Worm (Caenorhabditis elegans) whole organism, L4 larva: ENCODE measurements around the gene Y73B6BL.23.

ENCODE experiments used
- F26F4.8 ChIP-seq: fragments of 200-800 bp; sonication (Bioruptor generic); conservative IDR thresholded peaks from 2 replicates; pipeline ENCODE4 v1.3.6; 2022; ENCODE audit warnings: missing genetic modification characterization, missing compliant biosample characterization
- F49E8.2 ChIP-seq: sonication (generic microtip); optimal IDR thresholded peaks from 2 replicates; lab custom pipeline; 2016; ENCODE audit warnings: missing compliant biosample characterization, mild to moderate bottlenecking, missing genetic modification characterization, borderline replicate concordance
- R02D3.7 ChIP-seq: fragments of 150-350 bp; sonication (generic microtip); optimal IDR thresholded peaks from 3 replicates; lab custom pipeline; 2014; ENCODE audit warnings: missing biosample characterization, missing genetic modification characterization
- T20F7.1 ChIP-seq: fragments of 200-800 bp; sonication (Bioruptor generic); optimal IDR thresholded peaks from 2 replicates; lab custom pipeline; 2018; ENCODE audit warnings: mild to moderate bottlenecking, missing genetic modification characterization, missing compliant biosample characterization
- Y105C5A.15 ChIP-seq: fragments of 200-800 bp; sonication (Bioruptor generic); IDR thresholded peaks from 2 replicates; pipeline ENCODE4 v1.3.6; 2022; ENCODE audit warnings: missing genetic modification characterization, missing compliant biosample characterization
- Y48G9A.11 ChIP-seq: fragments of 200-800 bp; sonication (Bioruptor generic); IDR thresholded peaks from 2 replicates; pipeline ENCODE4 v1.3.6; 2022; ENCODE audit warnings: missing genetic modification reagents, missing genetic modification characterization, missing compliant biosample characterization
- aha-1 ChIP-seq: fragments of 150-350 bp; peaks from one replicate; lab custom pipeline; 2014; ENCODE audit warnings: missing biosample characterization, missing genetic modification characterization
- aly-2 ChIP-seq: sonication (generic microtip); optimal IDR thresholded peaks from 2 replicates; lab custom pipeline; 2018; ENCODE audit warnings: missing biosample characterization, missing genetic modification characterization
- arid-1 ChIP-seq: fragments of 200-800 bp; sonication (Bioruptor generic); conservative IDR thresholded peaks from 2 replicates; pipeline ENCODE4 v1.3.6; 2022; ENCODE audit warnings: missing genetic modification reagents, missing genetic modification characterization, missing compliant biosample characterization
- ceh-28 ChIP-seq: fragments of 150-350 bp; optimal IDR thresholded peaks from 2 replicates; lab custom pipeline; 2014; ENCODE audit warnings: missing biosample characterization, missing genetic modification reagents, missing genetic modification characterization
- ceh-44 ChIP-seq: fragments of 200-800 bp; sonication (Bioruptor generic); IDR thresholded peaks from 2 replicates; pipeline ENCODE4 v1.3.6; 2022; ENCODE audit warnings: missing genetic modification reagents, missing genetic modification characterization, missing compliant biosample characterization
- daf-8 ChIP-seq: fragments of 200-800 bp; sonication (Bioruptor generic); IDR thresholded peaks from 2 replicates; pipeline ENCODE4 v1.3.6; 2022; ENCODE audit warnings: missing genetic modification characterization, missing compliant biosample characterization
- dmd-9 ChIP-seq: fragments of 200-800 bp; sonication (Bioruptor generic); IDR thresholded peaks from 2 replicates; pipeline ENCODE4 v1.3.6; 2022; ENCODE audit warnings: missing genetic modification reagents, missing genetic modification characterization, missing compliant biosample characterization
- dpl-1 ChIP-seq: fragments of 150-350 bp; optimal IDR thresholded peaks from 2 replicates; lab custom pipeline; 2014; ENCODE audit warnings: missing biosample characterization, missing genetic modification reagents, missing genetic modification characterization
- egl-43 ChIP-seq: fragments of 200-800 bp; sonication (Bioruptor generic); IDR thresholded peaks from 2 replicates; pipeline ENCODE4 v1.3.6; 2022; ENCODE audit warnings: missing genetic modification reagents, missing genetic modification characterization, missing compliant biosample characterization
- hlh-11 ChIP-seq: fragments of 200-800 bp; sonication (Bioruptor generic); optimal IDR thresholded peaks from 2 replicates; lab custom pipeline; 2018; ENCODE audit warnings: mild to moderate bottlenecking, missing genetic modification characterization, missing compliant biosample characterization
- lin-1 ChIP-seq: fragments of 200-800 bp; sonication (Bioruptor generic); IDR thresholded peaks from 2 replicates; pipeline ENCODE4 v1.3.6; 2022; ENCODE audit warnings: missing genetic modification reagents, missing genetic modification characterization, missing compliant biosample characterization
- lin-38 ChIP-seq: fragments of 200-800 bp; sonication (Bioruptor generic); IDR thresholded peaks from 2 replicates; pipeline ENCODE4 v1.3.6; 2022; ENCODE audit warnings: missing genetic modification reagents, missing genetic modification characterization, missing compliant biosample characterization
- lin-39 ChIP-seq: fragments of 150-350 bp; optimal IDR thresholded peaks from 2 replicates; lab custom pipeline; 2014; ENCODE audit warnings: missing biosample characterization, missing genetic modification reagents, missing genetic modification characterization
- madf-5 ChIP-seq, 2 experiments: fragments of 200-800 bp; sonication (Bioruptor generic); IDR thresholded peaks; 2 replicates each; pipeline ENCODE4 v1.3.6; 2022; ENCODE audit warnings: missing compliant biosample characterization in 2 of 2, missing genetic modification characterization in 2 of 2
- madf-9 ChIP-seq: fragments of 200-800 bp; sonication (Bioruptor generic); conservative IDR thresholded peaks from 2 replicates; pipeline ENCODE4 v1.3.6; 2022; ENCODE audit warnings: missing genetic modification reagents, missing genetic modification characterization, missing compliant biosample characterization
- mdl-1 ChIP-seq, 2 experiments: fragments of 150-350 bp in 1 of 2; sonication (generic microtip) in 1 of 2; optimal IDR thresholded peaks; 2 replicates each; lab custom pipeline; 2014 to 2017; ENCODE audit warnings: missing biosample characterization in 2 of 2, missing genetic modification characterization in 2 of 2
- nhr-10 ChIP-seq: fragments of 150-350 bp; optimal IDR thresholded peaks from 2 replicates; lab custom pipeline; 2014; ENCODE audit warnings: missing biosample characterization, missing genetic modification characterization
- nhr-48 ChIP-seq: sonication (generic microtip); optimal IDR thresholded peaks from 2 replicates; lab custom pipeline; 2016; ENCODE audit warnings: mild to moderate bottlenecking, missing genetic modification characterization, missing compliant biosample characterization
- set-16 ChIP-seq: fragments of 200-800 bp; sonication (Bioruptor generic); IDR thresholded peaks from 2 replicates; pipeline ENCODE4 v1.3.6; 2022; ENCODE audit warnings: missing genetic modification reagents, missing genetic modification characterization, missing compliant biosample characterization
- snpc-1.2 ChIP-seq: fragments of 200-800 bp; sonication (Bioruptor generic); IDR thresholded peaks from 2 replicates; pipeline ENCODE4 v1.3.6; 2022; ENCODE audit warnings: missing genetic modification reagents, missing genetic modification characterization, missing compliant biosample characterization
- spr-3 ChIP-seq: fragments of 200-800 bp; sonication (Bioruptor generic); optimal IDR thresholded peaks from 2 replicates; lab custom pipeline; 2018; ENCODE audit warnings: mild to moderate bottlenecking, missing genetic modification characterization, missing compliant biosample characterization
- tra-1 ChIP-seq: fragments of 200-800 bp; sonication (Bioruptor generic); IDR thresholded peaks from 2 replicates; pipeline ENCODE4 v1.3.6; 2022; ENCODE audit warnings: missing genetic modification reagents, missing genetic modification characterization, missing compliant biosample characterization
- unc-130 ChIP-seq: sonication (generic microtip); optimal IDR thresholded peaks from 2 replicates; lab custom pipeline; 2016; ENCODE audit warnings: missing genetic modification reagents, missing genetic modification characterization, missing compliant biosample characterization
- zfp-2 ChIP-seq: sonication (generic microtip); optimal IDR thresholded peaks from 2 replicates; lab custom pipeline; 2016; ENCODE audit warnings: mild to moderate bottlenecking, missing genetic modification characterization, missing compliant biosample characterization
- zip-11 ChIP-seq: fragments of 200-800 bp; sonication (Bioruptor generic); IDR thresholded peaks from 2 replicates; pipeline ENCODE4 v1.3.6; 2022; ENCODE audit warnings: missing genetic modification characterization, missing compliant biosample characterization
- zip-2 ChIP-seq: fragments of 150-350 bp; optimal IDR thresholded peaks from 2 replicates; lab custom pipeline; 2014; ENCODE audit warnings: missing biosample characterization, missing genetic modification characterization

The Y73B6BL.23 gene

DNA sequence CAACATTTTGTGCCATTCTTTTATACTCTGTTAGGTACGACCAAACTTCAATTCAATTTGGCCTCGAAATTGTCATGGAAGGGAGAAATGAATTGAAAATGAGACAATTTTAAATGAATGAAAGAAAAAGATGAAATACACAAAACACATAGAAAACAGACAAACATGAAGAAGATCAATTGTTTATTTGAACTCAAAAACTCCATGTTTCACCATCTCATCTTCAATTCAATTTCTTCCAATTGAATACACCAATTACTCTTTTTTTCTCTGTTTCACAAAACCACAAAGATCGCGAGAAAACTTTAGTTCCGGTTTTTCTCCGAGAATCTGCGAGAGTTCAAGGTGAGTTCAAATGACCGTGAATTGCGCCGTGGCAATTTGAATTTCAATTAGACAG is 8.3 kb upstream of the Y73B6BL.23 start:
- TF ChIP-seq unc-130 (GFP tag; lab: Kevin White, UChicago) (no peak), ceh-44 (no peak), zip-2 (no peak), tra-1 (GFP tag; lab: Robert Waterston, UW) (no peak), hlh-11 (tag; lab: Kevin White, UChicago) (no peak), nhr-48 (tag; lab: Kevin White, UChicago) (no peak), ceh-28 (tag; lab: Kevin White, UChicago) (no peak), nhr-10 (tag; lab: Kevin White, UChicago) (no peak)

DNA sequence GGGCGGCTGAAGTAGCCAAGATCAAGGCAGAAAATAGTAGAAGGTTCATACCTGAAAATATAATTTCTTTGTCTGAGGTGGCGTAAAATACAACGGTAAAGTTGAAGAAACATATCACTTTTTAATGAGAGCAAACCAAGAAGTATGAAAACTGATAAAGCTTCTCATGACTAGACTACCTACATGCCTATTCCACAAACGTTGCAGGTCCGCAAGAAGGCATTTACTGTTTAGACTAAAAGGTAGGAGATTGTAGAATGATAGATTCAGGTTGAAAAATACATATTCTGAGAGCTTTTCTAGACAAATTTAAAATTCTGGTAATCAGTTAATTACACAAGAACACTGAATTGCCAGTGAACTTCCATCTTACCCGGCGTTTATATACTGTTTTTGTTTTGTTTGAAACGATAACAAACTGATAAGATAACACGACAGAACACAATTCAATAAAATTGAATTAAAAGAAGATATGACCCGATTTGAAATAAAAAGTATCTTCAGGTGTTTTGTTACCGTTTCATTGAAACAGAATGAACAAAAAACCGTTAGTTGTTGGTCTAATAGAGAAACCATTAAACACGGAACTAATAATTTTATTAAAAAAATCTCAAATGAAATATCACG is 7.3 kb upstream of the Y73B6BL.23 start, which contains the start of gene acp-6:
acp-6 (minus strand) TSS at position 51 of the 627 bp plus-strand sequence.
- TF ChIP-seq madf-5 (GFP tag; IDR thresholded peaks at IDR 0.05; lab: Robert Waterston, UW) (no peak), zfp-2 (tag; lab: Kevin White, UChicago) (no peak), dpl-1 (GFP tag; lab: Kevin White, UChicago) (no peak), egl-43 (GFP tag; lab: Robert Waterston, UW) (no peak), spr-3 (GFP tag; lab: Kevin White, UChicago) (no peak), madf-9 (GFP tag; lab: Robert Waterston, UW) (no peak), Y48G9A.11 (GFP tag; lab: Robert Waterston, UW) (no peak), Y105C5A.15 (GFP tag; lab: Robert Waterston, UW) (no peak), set-16 (no peak), aly-2 (tag; lab: Kevin White, UChicago) (no peak), F26F4.8 (GFP tag; lab: Robert Waterston, UW) (no peak), snpc-1.2 (GFP tag; lab: Robert Waterston, UW) (no peak), zip-11 (GFP tag; lab: Robert Waterston, UW) (no peak), lin-39 (tag; lab: Kevin White, UChicago) (no peak), lin-1 (no peak), R02D3.7 (tag; lab: Kevin White, UChicago) (no peak), T20F7.1 (GFP tag; lab: Kevin White, UChicago) (no peak), daf-8 (GFP tag; lab: Robert Waterston, UW) (no peak), mdl-1 (tag; optimal IDR thresholded peaks at IDR 0.05; lab: Kevin White, UChicago) (no peak)

DNA sequence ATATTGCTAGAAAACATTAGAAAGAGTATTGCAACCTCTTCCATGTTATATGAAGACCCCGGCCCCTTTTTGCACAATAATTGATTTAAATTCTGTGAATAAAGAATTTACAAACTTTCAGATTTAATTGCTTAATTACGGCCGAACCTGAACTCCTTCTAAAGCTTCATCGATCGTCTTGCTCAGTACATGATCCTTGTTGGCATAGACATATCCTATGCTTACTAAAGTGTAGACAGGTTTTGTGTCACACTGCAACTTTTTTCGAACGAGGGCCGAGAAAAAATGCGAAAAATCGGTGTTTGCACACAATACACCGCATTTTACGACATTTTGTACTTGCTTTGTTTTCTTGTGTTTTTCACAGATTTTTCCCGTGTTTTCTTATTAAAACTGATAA is 4.5 kb upstream of the Y73B6BL.23 start:
- TF ChIP-seq Y48G9A.11 (GFP tag; lab: Robert Waterston, UW) (peak; percentile 62), lin-38 (GFP tag; lab: Robert Waterston, UW) (peak; percentile 51; the same call in 1 of the 2 replicates), snpc-1.2 (GFP tag; lab: Robert Waterston, UW) (peak; percentile 92)

DNA sequence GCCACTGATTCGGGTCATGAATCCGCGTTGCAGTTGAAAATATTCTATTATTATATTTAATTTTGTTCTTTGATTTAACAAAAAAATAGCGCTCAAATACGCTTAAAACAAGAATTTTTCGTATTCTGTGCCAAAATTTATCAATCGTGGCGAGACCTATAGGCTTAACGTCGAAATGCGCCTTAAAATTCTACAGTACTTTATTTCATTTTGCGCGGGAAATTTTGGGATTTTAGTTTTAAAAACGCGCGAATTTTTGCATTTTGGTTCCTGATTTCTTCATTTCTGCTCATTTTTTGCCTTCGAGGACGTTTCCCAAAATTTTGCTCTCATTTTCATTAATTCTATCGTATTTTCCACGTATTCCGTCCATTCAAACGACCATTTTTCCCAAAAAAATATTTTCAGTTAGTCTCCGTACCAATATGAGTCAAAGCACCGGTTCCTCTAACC is 2.3 kb upstream of the Y73B6BL.23 start, which contains the start of gene puf-11:
puf-11 (plus strand) TSS at position 403 of the 453 bp plus-strand sequence.
- peak; percentile 78 for TF ChIP-seq F49E8.2 (tag; lab: Kevin White, UChicago)
- peak; percentile 91 for TF ChIP-seq snpc-1.2 (GFP tag; lab: Robert Waterston, UW)
- peak; percentile 80 for TF ChIP-seq unc-130 (GFP tag; lab: Kevin White, UChicago)
- TF ChIP-seq aha-1 (tag; lab: Kevin White, UChicago) = no peak
- TF ChIP-seq arid-1 (GFP tag; lab: Robert Waterston, UW) = no peak
- TF ChIP-seq Y48G9A.11 (GFP tag; lab: Robert Waterston, UW) = peak; percentile 87
- no peak for TF ChIP-seq dmd-9 (GFP tag; lab: Robert Waterston, UW)
- peak; percentile 67 for TF ChIP-seq lin-38 (GFP tag; lab: Robert Waterston, UW)

DNA sequence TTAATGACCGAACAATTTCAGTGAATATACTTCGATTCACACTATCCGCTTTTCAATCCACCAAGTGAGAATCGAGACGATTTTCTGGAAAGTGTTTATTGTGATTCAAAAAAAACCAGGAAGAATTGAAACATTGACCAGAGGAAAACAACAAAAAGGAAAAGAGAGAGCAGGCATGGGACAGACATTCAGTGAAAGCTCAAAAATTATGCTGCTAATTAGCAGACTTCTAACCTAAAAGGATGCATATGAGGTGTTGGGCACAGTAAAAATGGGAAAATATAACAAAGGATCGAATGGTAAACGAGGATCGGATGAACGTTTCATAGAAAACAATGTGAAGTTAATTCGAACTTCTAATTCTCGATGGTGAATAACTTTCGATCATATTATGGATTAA is 1.3 kb downstream of the Y73B6BL.23 start:
- TF ChIP-seq madf-9 (GFP tag; lab: Robert Waterston, UW) = no peak
- TF ChIP-seq F49E8.2 (tag; lab: Kevin White, UChicago) = peak; percentile 20
